Fruit fly (Drosophila melanogaster): Measurements from ENCODE around the gene MED30.

Gene MED30

dm6 chr3L:603847-604550, 49.9 kb downstream of the MED30 start, which contains the start of gene CG13893 (continued):
- TF ChIP-seq CG2678 (tag; optimal IDR thresholded peaks at IDR 0.05), result no peak
- no peak for TF ChIP-seq Camta (GFP tag; optimal IDR thresholded peaks at IDR 0.05)
- TF ChIP-seq Rfx (GFP tag; IDR thresholded peaks at IDR 0.05), result peak; percentile 62; the same call in 1 of the 2 replicates
- no peak for TF ChIP-seq CG2129 (GFP tag; IDR thresholded peaks at IDR 0.05; ENCODE audit: partially characterized antibody)
- TF ChIP-seq fd102C (GFP tag; optimal IDR thresholded peaks at IDR 0.05), result no peak
- TF ChIP-seq CG9437 (GFP tag; optimal IDR thresholded peaks at IDR 0.05), result no peak
- TF ChIP-seq B-H2 (GFP tag; optimal IDR thresholded peaks at IDR 0.05), result peak; percentile 38
- no peak for TF ChIP-seq fru (optimal IDR thresholded peaks at IDR 0.05)
- TF ChIP-seq mld (GFP tag; IDR thresholded peaks at IDR 0.05; ENCODE audit: partially characterized antibody), result 0 out of 3 replicates have a peak, but pooled peaks have one; percentile 31
- TF ChIP-seq amos (GFP tag; IDR thresholded peaks at IDR 0.05; ENCODE audit: partially characterized antibody), result peak; percentile 53; the same call in 1 of the 2 replicates
- peak; percentile 85 for TF ChIP-seq sug (tag; optimal IDR thresholded peaks at IDR 0.05)
- TF ChIP-seq CG7372 (GFP tag; IDR thresholded peaks at IDR 0.05), result no peak
- peak; percentile 58; the same call in 3 of the 4 replicates for TF ChIP-seq Dll (GFP tag; IDR thresholded peaks at IDR 0.05; ENCODE audit: partially characterized antibody)
- no peak for TF ChIP-seq CG10979 (tag; optimal IDR thresholded peaks at IDR 0.05)
- peak in 1 of 2 experiments; percentile 0 for TF ChIP-seq crp (GFP tag; optimal IDR thresholded peaks at IDR 0.05)
- peak in 1 of 3 experiments; percentile 76 for TF ChIP-seq Stat92E (GFP tag; optimal IDR thresholded peaks at IDR 0.05)
- no peak for TF ChIP-seq gfzf (GFP tag; optimal IDR thresholded peaks at IDR 0.05)
- no peak for TF ChIP-seq Sox102F (GFP tag; optimal IDR thresholded peaks at IDR 0.05)
- TF ChIP-seq CG31365 (tag; optimal IDR thresholded peaks at IDR 0.05), result no peak
- TF ChIP-seq CHES-1-like (GFP tag; optimal IDR thresholded peaks at IDR 0.05), result peak; percentile 4
- no peak for TF ChIP-seq CG30403 (GFP tag; optimal IDR thresholded peaks at IDR 0.05)
- TF ChIP-seq MESR4 (GFP tag; optimal IDR thresholded peaks at IDR 0.05), result peak; percentile 17
- TF ChIP-seq Hmr (GFP tag; optimal IDR thresholded peaks at IDR 0.05), result peak; percentile 64
- no peak for TF ChIP-seq stwl (tag; optimal IDR thresholded peaks at IDR 0.05)
- TF ChIP-seq CG1832 (GFP tag; optimal IDR thresholded peaks at IDR 0.05), result no peak
- peak; percentile 10 for TF ChIP-seq CG4328 (GFP tag; optimal IDR thresholded peaks at IDR 0.05)
- no peak for TF ChIP-seq onecut (GFP tag; IDR thresholded peaks at IDR 0.05)
- TF ChIP-seq chif (GFP tag; optimal IDR thresholded peaks at IDR 0.05), result no peak
- 0 out of 2 replicates have a peak, but pooled peaks have one; percentile 10 for TF ChIP-seq CG6272 (GFP tag; IDR thresholded peaks at IDR 0.05)
- TF ChIP-seq CG2712 (tag; optimal IDR thresholded peaks at IDR 0.05), result no peak
- TF ChIP-seq Fer2 (tag; optimal IDR thresholded peaks at IDR 0.05), result peak; percentile 11
- no peak for TF ChIP-seq CG33213 (GFP tag; optimal IDR thresholded peaks at IDR 0.05)
- no peak for TF ChIP-seq btn (GFP tag; optimal IDR thresholded peaks at IDR 0.05)
- 0 out of 3 replicates have a peak, but pooled peaks have one; percentile 12 for TF ChIP-seq CG6791 (GFP tag; IDR thresholded peaks at IDR 0.05; ENCODE audit: partially characterized antibody)
- peak in 1 of 2 experiments; percentile 16 for TF ChIP-seq Pdp1 (GFP tag; optimal IDR thresholded peaks at IDR 0.05)
- peak; percentile 54 for TF ChIP-seq CG9932 (GFP tag; IDR thresholded peaks at IDR 0.05)
- TF ChIP-seq twi (tag; optimal IDR thresholded peaks at IDR 0.05), result no peak
- peak; percentile 54 for TF ChIP-seq CG12071 (GFP tag; optimal IDR thresholded peaks at IDR 0.05)
- no peak for TF ChIP-seq CG2116 (GFP tag; optimal IDR thresholded peaks at IDR 0.05)
- no peak for TF ChIP-seq CG8478 (optimal IDR thresholded peaks at IDR 0.05)
- no peak for TF ChIP-seq CG10959 (GFP tag; IDR thresholded peaks at IDR 0.05)
- no peak for TF ChIP-seq sima (GFP tag; optimal IDR thresholded peaks at IDR 0.05)
- no peak for TF ChIP-seq CG5953 (GFP tag; IDR thresholded peaks at IDR 0.05)
- no peak for TF ChIP-seq oc (tag; optimal IDR thresholded peaks at IDR 0.05)
- TF ChIP-seq CG4707 (GFP tag; optimal IDR thresholded peaks at IDR 0.05), result no peak
- TF ChIP-seq nom (GFP tag; optimal IDR thresholded peaks at IDR 0.05), result peak; percentile 57
- peak; percentile 48; the same call in 1 of the 2 replicates for TF ChIP-seq stc (GFP tag; IDR thresholded peaks at IDR 0.05)
- no peak for TF ChIP-seq Spps (tag; optimal IDR thresholded peaks at IDR 0.05)

Measured in whole organism, embryonic.